Worm (Caenorhabditis elegans): Measurements from ENCODE around the gene nhr-269.

The nhr-269 gene

DNA sequence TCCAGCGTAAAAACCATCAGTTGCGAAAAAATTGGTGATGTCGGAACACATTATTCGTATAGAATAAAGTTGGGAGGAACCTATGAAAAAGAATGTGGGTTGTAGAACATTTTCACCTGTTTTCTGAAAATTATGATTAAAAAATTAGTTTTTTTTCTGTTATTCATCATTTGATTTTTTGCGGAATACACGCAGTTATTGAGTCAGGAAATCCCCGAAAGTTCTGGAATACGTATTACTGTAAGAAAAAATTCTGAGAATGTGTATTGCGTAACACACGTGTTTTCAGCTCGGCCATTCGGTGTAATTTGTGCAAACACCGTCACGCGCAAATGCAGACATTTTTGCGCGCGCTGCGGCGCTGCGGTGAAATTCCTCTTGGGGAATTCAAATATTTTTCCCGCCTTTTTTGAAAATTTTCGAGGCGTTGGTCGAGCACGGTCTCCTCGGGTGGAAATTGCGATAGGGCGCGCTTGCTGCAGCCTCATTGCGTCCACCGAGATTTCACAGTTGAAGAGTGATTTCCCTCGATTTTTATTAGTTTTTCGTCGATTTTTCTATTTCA is 19.3 kb upstream of the nhr-269 start, which contains the start of gene srh-170:
TSS of gene srh-170 (minus strand) at position 51 of the 565 bp plus-strand sequence.
- TF ChIP-seq nhr-2 (tag; optimal IDR thresholded peaks at IDR 0.05) = no peak
- TF ChIP-seq zip-8 (tag; optimal IDR thresholded peaks at IDR 0.05) = peak; percentile 19

ce11 chrV:15384733-15385132 is 15.1 kb upstream of the nhr-269 start, which contains the start of gene str-102:
TSS of gene str-102 (plus strand) at chrV:15385033.
- TF ChIP-seq lin-32 (GFP tag; optimal IDR thresholded peaks at IDR 0.05) (no peak), bed-3 (GFP tag; optimal IDR thresholded peaks at IDR 0.05) (no peak), ceh-39 (tag; optimal IDR thresholded peaks at IDR 0.05) (no peak), mab-5 (tag; optimal IDR thresholded peaks at IDR 0.05) (no peak), nhr-237 (tag; optimal IDR thresholded peaks at IDR 0.05) (no peak), unc-120 (tag; optimal IDR thresholded peaks at IDR 0.05; ENCODE audit: poor library complexity, severe bottlenecking) (no peak)

DNA sequence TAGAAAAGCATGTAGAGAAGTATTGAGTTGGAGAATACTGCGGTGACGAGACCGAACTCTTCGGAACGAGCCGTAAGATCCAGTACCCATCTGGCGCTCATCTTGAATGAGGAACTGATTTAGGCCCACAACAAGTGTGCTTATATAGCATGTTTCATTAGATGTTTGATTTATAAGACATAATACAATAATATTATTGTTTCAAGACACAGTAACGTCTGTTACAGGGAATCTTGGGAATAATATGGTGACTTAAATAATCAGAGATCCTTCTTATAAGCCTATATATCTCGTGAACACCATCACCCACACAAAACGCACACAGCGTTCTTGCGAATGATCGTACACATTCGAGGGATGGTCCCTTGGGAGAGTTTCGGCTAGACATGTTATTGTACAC is 14.1 kb upstream of the nhr-269 start, which contains the start of gene str-88:
TSS of gene str-88 (minus strand) at position 101 of the 400 bp plus-strand sequence.
- TF ChIP-seq nhr-237 (tag; optimal IDR thresholded peaks at IDR 0.05) (no peak), lin-32 (GFP tag; optimal IDR thresholded peaks at IDR 0.05) (no peak), drap-1 (GFP tag; optimal IDR thresholded peaks at IDR 0.05) (no peak), ham-2 (GFP tag; optimal IDR thresholded peaks at IDR 0.05) (no peak), elt-1 (tag; optimal IDR thresholded peaks at IDR 0.05; ENCODE audit: borderline replicate concordance, insufficient read depth) (no peak), cnd-1 (tag; optimal IDR thresholded peaks at IDR 0.05) (no peak), nhr-12 (tag; optimal IDR thresholded peaks at IDR 0.05) (no peak), nhr-76 (tag; optimal IDR thresholded peaks at IDR 0.05) (no peak), lsy-2 (tag; optimal IDR thresholded peaks at IDR 0.05) (no peak), mab-5 (tag; optimal IDR thresholded peaks at IDR 0.05) (no peak), pha-4 (tag; optimal IDR thresholded peaks at IDR 0.05) (no peak), ztf-11 (tag; optimal IDR thresholded peaks at IDR 0.05) (no peak)

ce11 chrV:15380857-15381256 is 11.2 kb upstream of the nhr-269 start, which contains the start of gene dhs-23:
TSS of gene dhs-23 (plus strand) at chrV:15381219.
- no peak for TF ChIP-seq tbx-8 (GFP tag; optimal IDR thresholded peaks at IDR 0.05)
- TF ChIP-seq mep-1 (tag; optimal IDR thresholded peaks at IDR 0.05) = no peak
- TF ChIP-seq lin-13 (tag; optimal IDR thresholded peaks at IDR 0.05) = no peak
- no peak for TF ChIP-seq ham-2 (GFP tag; optimal IDR thresholded peaks at IDR 0.05)
- TF ChIP-seq sem-2 (GFP tag; optimal IDR thresholded peaks at IDR 0.05) = no peak
- no peak for TF ChIP-seq ceh-83 (GFP tag; optimal IDR thresholded peaks at IDR 0.05)
- TF ChIP-seq nhr-2 (tag; optimal IDR thresholded peaks at IDR 0.05) = no peak
- TF ChIP-seq mab-5 (tag; optimal IDR thresholded peaks at IDR 0.05) = no peak
- TF ChIP-seq elt-3 (tag; optimal IDR thresholded peaks at IDR 0.05) = no peak
- TF ChIP-seq ztf-11 (tag; optimal IDR thresholded peaks at IDR 0.05) = no peak
- TF ChIP-seq mls-2 (tag; optimal IDR thresholded peaks at IDR 0.05) = no peak
- no peak for TF ChIP-seq cnd-1 (tag; optimal IDR thresholded peaks at IDR 0.05)
- TF ChIP-seq nhr-76 (tag; optimal IDR thresholded peaks at IDR 0.05) = no peak
- no peak for TF ChIP-seq hlh-1 (tag; optimal IDR thresholded peaks at IDR 0.05)
- TF ChIP-seq unc-120 (tag; optimal IDR thresholded peaks at IDR 0.05; ENCODE audit: poor library complexity, severe bottlenecking) = no peak

ce11 chrV:15379817-15380216 is 10.2 kb upstream of the nhr-269 start, which contains the start of gene srh-251:
TSS of gene srh-251 (minus strand) at chrV:15379917.
- TF ChIP-seq unc-62 (GFP tag; optimal IDR thresholded peaks at IDR 0.05) (no peak), drap-1 (GFP tag; optimal IDR thresholded peaks at IDR 0.05) (no peak), cnd-1 (tag; optimal IDR thresholded peaks at IDR 0.05) (no peak), ceh-83 (GFP tag; optimal IDR thresholded peaks at IDR 0.05) (no peak), mab-5 (tag; optimal IDR thresholded peaks at IDR 0.05) (no peak), bed-3 (GFP tag; optimal IDR thresholded peaks at IDR 0.05) (no peak), ces-1 (GFP tag; optimal IDR thresholded peaks at IDR 0.05) (no peak), pha-4 (tag; optimal IDR thresholded peaks at IDR 0.05) (no peak)

- no peak for TF ChIP-seq mab-5 (tag; optimal IDR thresholded peaks at IDR 0.05)
- no peak for TF ChIP-seq nhr-28 (tag; optimal IDR thresholded peaks at IDR 0.05)
- TF ChIP-seq ces-1 (GFP tag; optimal IDR thresholded peaks at IDR 0.05) = no peak
- TF ChIP-seq tbx-8 (GFP tag; optimal IDR thresholded peaks at IDR 0.05) = no peak
- no peak for TF ChIP-seq zip-8 (tag; optimal IDR thresholded peaks at IDR 0.05)
- TF ChIP-seq unc-62 (GFP tag; optimal IDR thresholded peaks at IDR 0.05) = no peak
- no peak for TF ChIP-seq lsy-2 (tag; optimal IDR thresholded peaks at IDR 0.05)
- no peak for TF ChIP-seq unc-120 (tag; optimal IDR thresholded peaks at IDR 0.05; ENCODE audit: poor library complexity, severe bottlenecking)
- TF ChIP-seq sem-2 (GFP tag; optimal IDR thresholded peaks at IDR 0.05) = no peak
- no peak for TF ChIP-seq snpc-4 (tag; optimal IDR thresholded peaks at IDR 0.05)
- no peak for TF ChIP-seq lin-13 (tag; optimal IDR thresholded peaks at IDR 0.05)
- TF ChIP-seq elt-3 (tag; optimal IDR thresholded peaks at IDR 0.05) = no peak
Observed at ce11 chrV:15377903-15378302, 8.3 kb upstream of the nhr-269 start, which contains the start of gene srh-122. TSS of gene srh-122 (minus strand) at chrV:15378003.

Measured in whole organism, mixed stage, embryonic.